Worm (Caenorhabditis elegans): ENCODE measurements around the gene F39E9.6.

- TF ChIP-seq ceh-16 (tag; optimal IDR thresholded peaks at IDR 0.05): no peak
- TF ChIP-seq lin-13 (GFP tag; optimal IDR thresholded peaks at IDR 0.05): no peak
- no peak for TF ChIP-seq unc-62 (GFP tag; optimal IDR thresholded peaks at IDR 0.05)
- TF ChIP-seq snpc-4 (tag; optimal IDR thresholded peaks at IDR 0.05): no peak
These were observed 5.5 kb upstream of the F39E9.6 start for ce11 chrII:3318839-3319238.

Measured in whole organism, L2 larva.